Worm (Caenorhabditis elegans) whole organism, midembryonic: ENCODE results near the gene F25B5.3.

Experiments
- T22C8.4 ChIP-seq: fragments of 200-800 bp; sonication (Bioruptor generic); IDR thresholded peaks from 2 replicates; pipeline ENCODE4 v1.3.6; 2022; ENCODE audit warnings: missing genetic modification characterization, missing compliant biosample characterization
- klf-2 ChIP-seq: fragments of 200-800 bp; sonication (Bioruptor generic); conservative IDR thresholded peaks from 2 replicates; pipeline ENCODE4 v1.3.6; 2022; ENCODE audit warnings: missing genetic modification reagents, missing genetic modification characterization, missing compliant biosample characterization
- med-1 ChIP-seq: sonication (generic microtip); optimal IDR thresholded peaks from 2 replicates; lab custom pipeline; 2017; ENCODE audit warnings: missing genetic modification characterization, mild to moderate bottlenecking, missing compliant biosample characterization, antibody characterized with exemption, missing genetic modification reagents; ENCODE audit not compliant: insufficient read depth
- ztf-23 ChIP-seq: fragments of 200-800 bp; sonication (Bioruptor generic); IDR thresholded peaks from 2 replicates; pipeline ENCODE4 v1.3.6; 2022; ENCODE audit warnings: missing genetic modification reagents, missing genetic modification characterization, missing compliant biosample characterization
- ztf-29 ChIP-seq: fragments of 200-800 bp; sonication (Bioruptor generic); IDR thresholded peaks from 2 replicates; pipeline ENCODE4 v1.3.6; 2022; ENCODE audit warnings: missing genetic modification reagents, missing genetic modification characterization, missing compliant biosample characterization

- no peak for TF ChIP-seq klf-2 (GFP tag; lab: Robert Waterston, UW)
- TF ChIP-seq ztf-23: no peak
- TF ChIP-seq T22C8.4 (GFP tag; lab: Robert Waterston, UW): no peak
- TF ChIP-seq med-1: no peak
- no peak for TF ChIP-seq ztf-29
Measured at ce11 chrIII:5919799-5920387, 28.8 kb upstream of the F25B5.3 start, which contains the start of the genes tdo-2 and C28H8.2.
